Worm (Caenorhabditis elegans): ENCODE results near the gene ptc-1.

The ptc-1 gene

ce11 chrII:7870062-7870461, 23.0 kb upstream of the ptc-1 start, which contains the start of gene ztf-17:
TSS of gene ztf-17 (minus strand) at chrII:7870162.
- TF ChIP-seq nhr-237 (tag; optimal IDR thresholded peaks at IDR 0.05) (no peak), aha-1 (tag) (peak; percentile 64)

DNA sequence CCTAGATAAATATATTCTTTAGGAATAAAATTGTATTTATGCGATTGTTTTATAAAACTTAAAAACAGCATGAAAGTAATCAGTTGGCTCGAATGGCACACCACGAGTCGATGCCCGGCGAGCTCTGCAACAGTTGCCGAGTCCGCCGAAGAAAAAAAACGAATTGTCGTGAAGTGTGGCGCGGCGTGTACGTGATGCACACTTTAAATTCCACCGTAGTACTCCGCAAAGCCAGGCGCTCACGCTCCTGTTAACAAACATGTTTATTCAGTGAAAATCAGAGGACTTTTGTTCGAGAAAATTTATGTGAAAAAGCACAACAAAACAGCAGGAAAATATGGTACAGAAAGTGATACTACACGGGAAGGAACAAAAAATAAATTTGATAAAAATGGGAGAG, 22.4 kb upstream of the ptc-1 start:
- no peak for TF ChIP-seq snpc-4 (tag; optimal IDR thresholded peaks at IDR 0.05)
- no peak for TF ChIP-seq unc-130 (GFP tag; optimal IDR thresholded peaks at IDR 0.05)
- no peak for TF ChIP-seq nhr-77 (tag; optimal IDR thresholded peaks at IDR 0.05)
- peak; percentile 32 for TF ChIP-seq ama-1 (optimal IDR thresholded peaks at IDR 0.05)
- no peak for TF ChIP-seq tag-97 (GFP tag; IDR thresholded peaks at IDR 0.05)
- no peak for TF ChIP-seq dmd-9 (GFP tag; IDR thresholded peaks at IDR 0.05)
- no peak for TF ChIP-seq nhr-111 (GFP tag; optimal IDR thresholded peaks at IDR 0.05)
- no peak for TF ChIP-seq Y5F2A.4 (GFP tag; optimal IDR thresholded peaks at IDR 0.05)
- no peak for TF ChIP-seq lim-7 (GFP tag; IDR thresholded peaks at IDR 0.05)
- TF ChIP-seq snpc-1.2 (GFP tag; IDR thresholded peaks at IDR 0.05) = no peak
- no peak for TF ChIP-seq zag-1 (tag; optimal IDR thresholded peaks at IDR 0.05)
- TF ChIP-seq dpl-1 (GFP tag; optimal IDR thresholded peaks at IDR 0.05) = peak; percentile 43
- TF ChIP-seq aha-1 (tag) = peak; percentile 84
- no peak for TF ChIP-seq lir-3 (tag; optimal IDR thresholded peaks at IDR 0.05)
- TF ChIP-seq egl-27 (tag; optimal IDR thresholded peaks at IDR 0.05) = no peak
- TF ChIP-seq F49E8.2 (tag; optimal IDR thresholded peaks at IDR 0.05; ENCODE audit: borderline replicate concordance) = no peak
- no peak for TF ChIP-seq vab-7 (GFP tag; IDR thresholded peaks at IDR 0.05)
- peak; percentile 6 for TF ChIP-seq dve-1 (tag; optimal IDR thresholded peaks at IDR 0.05; ENCODE audit: insufficient read depth)
- no peak for TF ChIP-seq lin-29 (GFP tag; IDR thresholded peaks at IDR 0.05)
- no peak for TF ChIP-seq pha-4 (GFP tag; IDR thresholded peaks at IDR 0.05)
- TF ChIP-seq pha-4 (tag; optimal IDR thresholded peaks at IDR 0.05) = no peak
- TF ChIP-seq jun-1 (tag; optimal IDR thresholded peaks at IDR 0.05) = no peak
- TF ChIP-seq nhr-48 (tag; optimal IDR thresholded peaks at IDR 0.05) = no peak
- no peak for TF ChIP-seq egl-43 (GFP tag; IDR thresholded peaks at IDR 0.05)
- no peak for TF ChIP-seq F10B5.3 (tag; optimal IDR thresholded peaks at IDR 0.05)
- TF ChIP-seq unc-62 (GFP tag; optimal IDR thresholded peaks at IDR 0.05 in 1 of 2) = no peak
- no peak for TF ChIP-seq unc-62 (tag; optimal IDR thresholded peaks at IDR 0.05)
- TF ChIP-seq daf-16 (GFP tag; optimal IDR thresholded peaks at IDR 0.05) = peak; percentile 0 to 86
- peak; percentile 51 for TF ChIP-seq daf-16 (tag; optimal IDR thresholded peaks at IDR 0.05)
- TF ChIP-seq saeg-2 (GFP tag; IDR thresholded peaks at IDR 0.05) = no peak
- no peak for TF ChIP-seq madf-9 (GFP tag; conservative IDR thresholded peaks at IDR 0.05)
- no peak for TF ChIP-seq ceh-82 (tag; optimal IDR thresholded peaks at IDR 0.05)
- no peak for TF ChIP-seq Y48G9A.11 (GFP tag; IDR thresholded peaks at IDR 0.05)
- no peak for TF ChIP-seq mxl-2 (GFP tag; conservative IDR thresholded peaks at IDR 0.05)
- TF ChIP-seq fos-1 (tag; optimal IDR thresholded peaks at IDR 0.05) = no peak
- TF ChIP-seq T20F7.1 (GFP tag; optimal IDR thresholded peaks at IDR 0.05) = peak; percentile 78
- TF ChIP-seq duxl-1 (tag; optimal IDR thresholded peaks at IDR 0.05; ENCODE audit: poor library complexity) = no peak
- no peak for TF ChIP-seq zip-11 (GFP tag; IDR thresholded peaks at IDR 0.05)
- TF ChIP-seq nhr-76 (tag; optimal IDR thresholded peaks at IDR 0.05) = no peak
- peak; percentile 71 for TF ChIP-seq hlh-30 (tag; optimal IDR thresholded peaks at IDR 0.05; ENCODE audit: insufficient read depth)
- TF ChIP-seq nhr-41 (GFP tag; IDR thresholded peaks at IDR 0.05) = no peak
- no peak for TF ChIP-seq ceh-32 (tag; optimal IDR thresholded peaks at IDR 0.05; ENCODE audit: poor library complexity)
- no peak for TF ChIP-seq cey-2 (tag; optimal IDR thresholded peaks at IDR 0.05; ENCODE audit: borderline replicate concordance, insufficient read depth)
- no peak for TF ChIP-seq mxl-3 (GFP tag; optimal IDR thresholded peaks at IDR 0.05)
- TF ChIP-seq lin-38 (GFP tag; IDR thresholded peaks at IDR 0.05) = 0 out of 2 replicates have a peak, but pooled peaks have one; percentile 40
- no peak for TF ChIP-seq nhr-25 (tag; optimal IDR thresholded peaks at IDR 0.05; ENCODE audit: borderline replicate concordance, insufficient read depth)
- TF ChIP-seq madf-5 (GFP tag; IDR thresholded peaks at IDR 0.05) = no peak
- TF ChIP-seq arid-1 (GFP tag; conservative IDR thresholded peaks at IDR 0.05) = no peak
- no peak for TF ChIP-seq spr-1 (tag; optimal IDR thresholded peaks at IDR 0.05)

All from whole organism, L4 larva.